Worm (Caenorhabditis elegans): ENCODE data around the gene C45G9.5.
A peak's percentile ranks its signal among the peaks of the same experiment; 100 is the strongest.

The C45G9.5 gene

DNA sequence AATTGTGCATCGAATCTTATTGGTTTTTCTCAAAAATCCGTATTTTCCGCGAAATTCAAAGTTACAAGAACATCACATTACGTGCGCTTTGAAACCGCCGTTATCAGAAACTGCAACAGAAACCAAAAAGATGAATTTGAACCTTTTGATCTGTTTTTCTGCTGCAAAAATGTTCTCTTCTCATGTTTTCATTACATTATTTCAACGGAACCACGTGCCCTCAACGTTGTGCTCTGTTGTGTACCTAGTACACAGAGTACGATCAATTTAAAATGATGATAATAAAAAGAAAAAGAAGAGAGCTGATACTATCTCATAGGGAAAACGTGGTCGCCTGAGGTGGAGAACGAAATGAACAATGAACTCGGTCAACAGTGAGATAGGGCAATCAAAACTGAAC is 30.1 kb downstream of the C45G9.5 start:
- TF ChIP-seq blmp-1 (tag; optimal IDR thresholded peaks at IDR 0.05; ENCODE audit: insufficient read depth) (peak; percentile 65), nhr-12 (tag; optimal IDR thresholded peaks at IDR 0.05) (no peak), sma-9 (GFP tag; optimal IDR thresholded peaks at IDR 0.05) (peak; percentile 99), sma-9 (tag; optimal IDR thresholded peaks at IDR 0.05) (no peak), ZK546.5 (tag; optimal IDR thresholded peaks at IDR 0.05) (no peak), nhr-6 (tag; optimal IDR thresholded peaks at IDR 0.05) (peak; percentile 2), ztf-4 (tag; optimal IDR thresholded peaks at IDR 0.05) (peak; percentile 75), zag-1 (tag; optimal IDR thresholded peaks at IDR 0.05) (no peak), snpc-4 (tag; optimal IDR thresholded peaks at IDR 0.05) (no peak), nhr-10 (tag; optimal IDR thresholded peaks at IDR 0.05) (no peak), C34F6.9 (tag; optimal IDR thresholded peaks at IDR 0.05) (peak; percentile 51), peb-1 (tag; optimal IDR thresholded peaks at IDR 0.05) (no peak), nhr-23 (tag; optimal IDR thresholded peaks at IDR 0.05) (no peak), nhr-11 (tag; optimal IDR thresholded peaks at IDR 0.05) (no peak), lsy-2 (tag; optimal IDR thresholded peaks at IDR 0.05) (peak in 1 of 2 experiments; percentile 76), unc-39 (tag; optimal IDR thresholded peaks at IDR 0.05) (no peak), sma-3 (GFP tag; optimal IDR thresholded peaks at IDR 0.05) (peak; percentile 81), sem-4 (tag; optimal IDR thresholded peaks at IDR 0.05) (no peak), mab-5 (tag; optimal IDR thresholded peaks at IDR 0.05) (no peak), mdl-1 (tag; optimal IDR thresholded peaks at IDR 0.05) (peak; percentile 76 to 88), gmeb-1 (tag; optimal IDR thresholded peaks at IDR 0.05) (peak; percentile 61), elt-3 (tag; optimal IDR thresholded peaks at IDR 0.05) (no peak), lin-11 (tag; optimal IDR thresholded peaks at IDR 0.05) (no peak), fos-1 (tag; optimal IDR thresholded peaks at IDR 0.05) (peak; percentile 69), crh-2 (tag; optimal IDR thresholded peaks at IDR 0.05) (peak; percentile 90), egl-27 (tag; optimal IDR thresholded peaks at IDR 0.05) (peak; percentile 66), Y55F3AM.14 (GFP tag; optimal IDR thresholded peaks at IDR 0.05) (peak; percentile 62), nhr-77 (tag; optimal IDR thresholded peaks at IDR 0.05) (no peak), aly-2 (tag; optimal IDR thresholded peaks at IDR 0.05) (no peak), nhr-237 (tag; optimal IDR thresholded peaks at IDR 0.05) (no peak), skn-1 (tag; optimal IDR thresholded peaks at IDR 0.05) (peak; percentile 63), ztf-11 (tag; optimal IDR thresholded peaks at IDR 0.05) (no peak), R02D3.7 (tag; optimal IDR thresholded peaks at IDR 0.05) (no peak), nhr-21 (tag; optimal IDR thresholded peaks at IDR 0.05) (peak; percentile 91), nhr-25 (tag; optimal IDR thresholded peaks at IDR 0.05) (peak; percentile 14), ztf-1 (GFP tag; conservative IDR thresholded peaks at IDR 0.05) (no peak), unc-55 (GFP tag; optimal IDR thresholded peaks at IDR 0.05) (no peak), ama-1 (optimal IDR thresholded peaks at IDR 0.05) (peak; percentile 43), ceh-82 (tag; optimal IDR thresholded peaks at IDR 0.05) (no peak), dmd-4 (tag; optimal IDR thresholded peaks at IDR 0.05) (no peak), F13H6.1 (tag; optimal IDR thresholded peaks at IDR 0.05) (peak; percentile 89), unc-62 (GFP tag; optimal IDR thresholded peaks at IDR 0.05) (no peak), elt-1 (tag; optimal IDR thresholded peaks at IDR 0.05) (no peak), ceh-16 (tag; optimal IDR thresholded peaks at IDR 0.05) (no peak), mbf-1 (tag; optimal IDR thresholded peaks at IDR 0.05) (no peak), lin-13 (GFP tag; optimal IDR thresholded peaks at IDR 0.05) (peak; percentile 14), alr-1 (tag; optimal IDR thresholded peaks at IDR 0.05) (no peak), nhr-129 (tag; optimal IDR thresholded peaks at IDR 0.05) (peak; percentile 82), lin-39 (tag; optimal IDR thresholded peaks at IDR 0.05) (no peak)

All from whole organism, L2 larva.